Worm (Caenorhabditis elegans) whole organism, mixed stage, embryonic: Measurements from ENCODE around the gene ZK673.5.
A peak's percentile ranks its signal among the peaks of the same experiment; 100 is the strongest.

Experiments used
- elt-1 ChIP-seq: sonication (generic microtip); optimal IDR thresholded peaks from 2 replicates; lab custom pipeline; 2017; ENCODE audit warnings: missing genetic modification characterization, mild to moderate bottlenecking, missing compliant biosample characterization, antibody characterized with exemption, moderate library complexity, borderline replicate concordance; ENCODE audit not compliant: insufficient read depth
- elt-3 ChIP-seq: fragments of 150-350 bp; optimal IDR thresholded peaks from 2 replicates; lab custom pipeline; 2014; ENCODE audit warnings: missing biosample characterization, missing genetic modification characterization
- nhr-237 ChIP-seq: fragments of 150-350 bp; optimal IDR thresholded peaks from 2 replicates; lab custom pipeline; 2014; ENCODE audit warnings: missing biosample characterization, missing genetic modification characterization
- ztf-11 ChIP-seq: fragments of 150-350 bp; optimal IDR thresholded peaks from 2 replicates; lab custom pipeline; 2014; ENCODE audit warnings: missing biosample characterization, missing genetic modification characterization

DNA sequence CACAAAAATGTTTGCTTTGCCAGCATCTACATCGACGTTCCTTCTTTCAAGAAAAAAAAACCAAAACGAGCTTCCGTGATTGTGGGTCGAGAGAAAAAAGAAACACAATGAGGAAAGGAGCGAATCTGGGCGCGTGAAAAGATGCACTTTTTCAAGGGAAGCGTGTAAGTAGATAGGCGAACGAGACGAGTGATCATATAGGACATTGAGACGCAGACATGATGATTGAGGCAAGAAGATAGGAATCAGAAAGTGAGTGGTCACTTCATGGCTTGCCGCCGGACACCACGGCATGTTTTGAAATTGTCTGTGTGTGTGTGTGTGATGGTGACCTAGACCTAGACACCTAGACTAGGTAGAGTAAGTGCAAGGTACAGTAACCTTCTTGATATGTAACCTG is 40.3 kb downstream of the ZK673.5 start:
- TF ChIP-seq elt-3 (tag; lab: Kevin White, UChicago) (no peak), ztf-11 (no peak), elt-1 (tag; lab: Kevin White, UChicago) (peak; percentile 65), nhr-237 (tag; lab: Kevin White, UChicago) (no peak)
